Fruit fly (Drosophila melanogaster): ENCODE data around the gene Ostgamma.

- TF ChIP-seq cnc (optimal IDR thresholded peaks at IDR 0.05) (no peak), ovo (GFP tag; optimal IDR thresholded peaks at IDR 0.05) (peak; percentile 52), CG33017 (tag; optimal IDR thresholded peaks at IDR 0.05) (peak; percentile 92), CG5204 (GFP tag; optimal IDR thresholded peaks at IDR 0.05) (no peak), tj (GFP tag; optimal IDR thresholded peaks at IDR 0.05) (peak; percentile 71), CG7101 (tag; optimal IDR thresholded peaks at IDR 0.05) (peak; percentile 92), Mnt (GFP tag; optimal IDR thresholded peaks at IDR 0.05) (peak; percentile 78), CG11617 (GFP tag; optimal IDR thresholded peaks at IDR 0.05) (peak; percentile 93)
Measured at dm6 chr2L:8311091-8311490, 3.1 kb upstream of the Ostgamma start, which contains the start of the genes CG7810 and CG7806.
